Worm (Caenorhabditis elegans): ENCODE results near the gene hoe-1.

ce11 chrIV:4781123-4781522 is 37.1 kb upstream of the hoe-1 start:
- TF ChIP-seq dve-1 (tag; optimal IDR thresholded peaks at IDR 0.05) (no peak), nhr-11 (tag; optimal IDR thresholded peaks at IDR 0.05) (no peak), pqm-1 (tag; optimal IDR thresholded peaks at IDR 0.05) (no peak), hlh-8 (tag; optimal IDR thresholded peaks at IDR 0.05) (no peak), hlh-30 (tag; optimal IDR thresholded peaks at IDR 0.05; ENCODE audit: insufficient read depth) (no peak), tbx-7 (tag; optimal IDR thresholded peaks at IDR 0.05) (no peak), ztf-16 (tag; optimal IDR thresholded peaks at IDR 0.05) (no peak), nhr-232 (tag; optimal IDR thresholded peaks at IDR 0.05) (no peak)
